Worm (Caenorhabditis elegans): ENCODE measurements around the gene C13C4.6.

DNA sequence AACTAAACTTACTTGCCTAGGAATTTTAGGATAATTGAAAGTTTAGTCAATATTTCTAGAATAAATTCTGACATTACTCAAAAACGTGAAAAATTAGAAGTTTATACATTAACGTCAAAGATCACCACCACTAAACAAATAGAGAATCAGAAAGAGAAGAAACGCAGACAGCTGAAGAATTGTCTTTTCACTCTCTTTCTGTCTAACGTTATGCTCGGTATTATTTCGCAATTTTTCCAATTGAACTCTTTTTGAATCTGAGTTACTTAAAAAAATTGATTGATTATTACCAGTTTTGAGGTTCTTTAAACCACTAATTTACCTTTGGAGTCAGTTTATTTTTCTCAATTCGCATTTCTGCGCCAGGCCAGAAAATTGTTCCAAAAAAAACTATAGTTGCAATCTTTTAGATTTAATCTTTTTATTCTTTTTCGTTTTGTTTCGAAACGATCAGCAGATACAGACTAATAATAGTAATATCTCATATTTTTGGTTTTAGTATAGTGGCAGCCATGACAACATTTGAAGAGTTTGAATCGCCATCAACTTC, 20.5 kb upstream of the C13C4.6 start, which contains the start of gene nhr-154:
- no peak for TF ChIP-seq zag-1 (tag; optimal IDR thresholded peaks at IDR 0.05)
- TF ChIP-seq elt-1 (tag; optimal IDR thresholded peaks at IDR 0.05), result no peak
- no peak for TF ChIP-seq unc-39 (tag; optimal IDR thresholded peaks at IDR 0.05)
- TF ChIP-seq ama-1 (optimal IDR thresholded peaks at IDR 0.05), result no peak
- TF ChIP-seq ceh-82 (tag; optimal IDR thresholded peaks at IDR 0.05), result no peak
- TF ChIP-seq blmp-1 (tag; optimal IDR thresholded peaks at IDR 0.05; ENCODE audit: insufficient read depth), result no peak
- peak; percentile 72 for TF ChIP-seq sma-9 (GFP tag; optimal IDR thresholded peaks at IDR 0.05)
- no peak for TF ChIP-seq sma-9 (tag; optimal IDR thresholded peaks at IDR 0.05)

Measured in whole organism, L2 larva.